Worm (Caenorhabditis elegans): ENCODE results near the gene mapk-15.

mapk-15 gene

ce11 chrIII:6116281-6116886 is 48.7 kb downstream of the mapk-15 start, which contains the start of gene nmt-1:
nmt-1 (minus strand) TSS chrIII:6116331.
- TF ChIP-seq unc-86 (tag; optimal IDR thresholded peaks at IDR 0.05) (peak; percentile 29), snpc-4 (tag; optimal IDR thresholded peaks at IDR 0.05) (no peak), swsn-7 (tag; optimal IDR thresholded peaks at IDR 0.05) (peak; percentile 36), lsy-2 (tag; optimal IDR thresholded peaks at IDR 0.05) (peak; percentile 71), xbp-1 (tag; optimal IDR thresholded peaks at IDR 0.05) (peak; percentile 48), nhr-20 (tag; optimal IDR thresholded peaks at IDR 0.05) (peak; percentile 48), isw-1 (GFP tag; IDR thresholded peaks at IDR 0.05) (peak; percentile 56), irx-1 (tag; optimal IDR thresholded peaks at IDR 0.05) (no peak), blmp-1 (tag; optimal IDR thresholded peaks at IDR 0.05) (peak; percentile 1), ama-1 (optimal IDR thresholded peaks at IDR 0.05) (no peak), elt-3 (tag; optimal IDR thresholded peaks at IDR 0.05) (peak in 2 of 6 experiments; percentile 2 to 3), nhr-19 (GFP tag; conservative IDR thresholded peaks at IDR 0.05) (peak; percentile 60), lin-39 (tag; optimal IDR thresholded peaks at IDR 0.05) (peak; percentile 6), C16A3.4 (tag; optimal IDR thresholded peaks at IDR 0.05) (peak; percentile 45), mep-1 (tag; optimal IDR thresholded peaks at IDR 0.05) (peak; percentile 72), sox-4 (tag; optimal IDR thresholded peaks at IDR 0.05) (no peak), snu-23 (GFP tag; optimal IDR thresholded peaks at IDR 0.05) (peak; percentile 69), rnt-1 (tag; optimal IDR thresholded peaks at IDR 0.05) (peak; percentile 54), ceh-82 (tag; optimal IDR thresholded peaks at IDR 0.05) (peak in 2 of 3 experiments; percentile 7 to 12), efl-1 (optimal IDR thresholded peaks at IDR 0.05) (peak; percentile 64 to 73), efl-1 (GFP tag; optimal IDR thresholded peaks at IDR 0.05 in 1 of 2) (peak; percentile 63 to 95), C04F5.9 (tag; optimal IDR thresholded peaks at IDR 0.05) (peak; percentile 25), alr-1 (tag; optimal IDR thresholded peaks at IDR 0.05; ENCODE audit: borderline replicate concordance) (no peak), lin-13 (GFP tag; optimal IDR thresholded peaks at IDR 0.05) (no peak), lin-35 (GFP tag; optimal IDR thresholded peaks at IDR 0.05) (peak; percentile 56 to 66), lir-3 (tag; optimal IDR thresholded peaks at IDR 0.05; ENCODE audit: poor library complexity) (peak; percentile 15), mab-9 (GFP tag; IDR thresholded peaks at IDR 0.05) (no peak), F16B12.6 (tag; optimal IDR thresholded peaks at IDR 0.05) (peak; percentile 97), dpl-1 (GFP tag; optimal IDR thresholded peaks at IDR 0.05) (peak; percentile 50 to 69 (median 68)), nhr-47 (tag; optimal IDR thresholded peaks at IDR 0.05) (peak; percentile 62)

DNA sequence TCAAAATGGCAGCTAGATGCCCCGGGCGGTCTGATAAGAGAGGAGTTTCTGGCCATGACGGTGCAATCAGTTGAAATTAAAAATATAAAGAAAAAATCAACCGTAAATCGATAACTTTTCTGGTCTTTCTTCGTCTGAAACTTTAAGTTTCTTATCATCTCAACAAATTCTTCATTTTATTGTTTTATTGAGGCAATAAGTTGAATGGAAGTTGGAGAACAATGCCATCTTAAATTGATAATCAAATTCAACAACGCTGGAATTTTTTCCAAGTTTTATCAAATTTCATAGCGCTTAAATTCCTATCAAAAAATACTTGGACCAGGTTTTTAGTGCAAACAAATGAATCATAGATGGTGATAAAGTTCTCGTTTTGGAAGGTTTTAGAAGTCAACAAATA is 49.3 kb downstream of the mapk-15 start:
- TF ChIP-seq pqm-1 (tag; optimal IDR thresholded peaks at IDR 0.05), result peak; percentile 50
- peak; percentile 91 for TF ChIP-seq elt-2 (tag; optimal IDR thresholded peaks at IDR 0.05)
- TF ChIP-seq aly-2 (tag; optimal IDR thresholded peaks at IDR 0.05), result no peak
- no peak for TF ChIP-seq isw-1 (GFP tag; IDR thresholded peaks at IDR 0.05)

DNA sequence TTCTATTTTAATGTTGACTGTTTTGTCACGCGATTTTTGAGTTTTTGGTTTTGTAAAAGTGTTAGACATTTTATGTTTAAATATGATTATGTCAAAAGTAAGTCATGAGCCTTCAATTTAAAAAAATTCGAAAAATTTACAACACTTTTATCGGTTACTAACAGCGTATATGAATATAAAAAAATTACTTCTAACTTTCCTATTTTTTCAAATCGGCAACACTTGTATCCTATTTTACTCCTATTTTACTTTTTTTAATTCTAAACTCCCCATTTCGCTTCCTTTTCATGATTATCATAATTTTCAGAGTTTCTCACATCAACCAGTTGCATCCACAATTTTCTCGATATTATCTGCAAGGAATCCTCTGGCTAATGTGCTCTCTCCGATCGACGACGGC is 50.7 kb downstream of the mapk-15 start, which contains the start of gene kin-18:
kin-18 (plus strand) TSS at position 301 of the 400 bp plus-strand sequence.
- TF ChIP-seq egl-13 (tag; optimal IDR thresholded peaks at IDR 0.05), result no peak

DNA sequence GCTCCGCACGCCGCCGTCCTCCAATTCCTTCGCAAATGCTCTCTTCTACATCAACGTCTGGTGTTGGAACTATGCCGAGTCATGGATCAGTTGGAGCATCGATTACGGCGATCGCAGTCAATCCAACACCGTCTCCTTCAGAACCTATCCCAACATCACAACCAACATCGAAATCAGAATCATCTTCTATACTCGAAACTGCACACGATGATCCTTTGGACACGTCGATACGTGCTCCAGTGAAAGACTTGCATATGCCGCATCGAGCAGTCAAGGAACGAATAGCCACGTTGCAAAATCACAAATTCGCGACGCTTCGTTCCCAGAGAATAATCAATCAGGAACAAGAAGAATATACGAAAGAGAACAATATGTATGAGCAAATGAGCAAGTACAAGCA is 53.3 kb downstream of the mapk-15 start:
- TF ChIP-seq efl-1 (optimal IDR thresholded peaks at IDR 0.05) (no peak), efl-1 (GFP tag; optimal IDR thresholded peaks at IDR 0.05 in 1 of 2) (peak in 1 of 2 experiments; percentile 80), F16B12.6 (tag; optimal IDR thresholded peaks at IDR 0.05) (no peak)
